Worm (Caenorhabditis elegans): ENCODE results near the gene C24A3.2.
A peak's percentile ranks its signal among the peaks of the same experiment; 100 is the strongest.

C24A3.2 gene

ce11 chrX:9045913-9046312 lies 48.6 kb downstream of the C24A3.2 start, which contains the start of gene prdm-14:
Gene prdm-14 (plus strand): TSS chrX:9046213.
- TF ChIP-seq zfp-2 (tag; optimal IDR thresholded peaks at IDR 0.05) (no peak), dmd-6 (GFP tag; IDR thresholded peaks at IDR 0.05) (no peak), aha-1 (tag) (peak; percentile 0)
